Worm (Caenorhabditis elegans) whole organism, late embryonic: ENCODE results near the gene H35B03.2.
A peak's percentile ranks its signal among the peaks of the same experiment; 100 is the strongest.

Source experiments
- C08G9.2 ChIP-seq: sonication (generic microtip); optimal IDR thresholded peaks from 2 replicates; lab custom pipeline; 2016; ENCODE audit warnings: mild to moderate bottlenecking, missing genetic modification characterization, moderate library complexity, missing compliant biosample characterization
- C38D4.7 ChIP-seq: fragments of 200-800 bp; sonication (Bioruptor generic); optimal IDR thresholded peaks from 2 replicates; lab custom pipeline; 2018; ENCODE audit warnings: mild to moderate bottlenecking, missing genetic modification characterization, moderate library complexity, missing compliant biosample characterization
- F13H6.1 ChIP-seq: sonication (generic microtip); optimal IDR thresholded peaks from 2 replicates; lab custom pipeline; 2016; ENCODE audit warnings: missing genetic modification characterization, missing compliant biosample characterization
- K02D7.2 ChIP-seq: sonication (generic microtip); optimal IDR thresholded peaks from 2 replicates; lab custom pipeline; 2017; ENCODE audit warnings: mild to moderate bottlenecking, missing genetic modification characterization, missing compliant biosample characterization
- K09A11.1 ChIP-seq: sonication (generic microtip); optimal IDR thresholded peaks from 2 replicates; lab custom pipeline; 2017; ENCODE audit warnings: antibody characterized with exemption, mild to moderate bottlenecking, missing genetic modification characterization, missing compliant biosample characterization; ENCODE audit not compliant: insufficient read depth
- T23F11.4 ChIP-seq: fragments of 200-800 bp; sonication (Bioruptor generic); optimal IDR thresholded peaks from 2 replicates; lab custom pipeline; 2018; ENCODE audit warnings: mild to moderate bottlenecking, missing genetic modification characterization, missing compliant biosample characterization
- ahr-1 ChIP-seq: sonication (generic microtip); optimal IDR thresholded peaks from 2 replicates; lab custom pipeline; 2016; ENCODE audit warnings: missing genetic modification characterization, missing compliant biosample characterization
- ceh-14 ChIP-seq: sonication (generic microtip); optimal IDR thresholded peaks from 2 replicates; lab custom pipeline; 2016; ENCODE audit warnings: missing genotype, missing genetic modification characterization, missing compliant biosample characterization
- ceh-22 ChIP-seq: sonication (generic microtip); optimal IDR thresholded peaks from 2 replicates; lab custom pipeline; 2017; ENCODE audit warnings: missing biosample characterization, missing genetic modification characterization
- ceh-31 ChIP-seq: sonication (generic microtip); optimal IDR thresholded peaks from 2 replicates; lab custom pipeline; 2016; ENCODE audit warnings: missing genetic modification characterization, missing compliant biosample characterization
- ceh-45 ChIP-seq: fragments of 200-800 bp; sonication (Bioruptor generic); IDR thresholded peaks from 2 replicates; pipeline ENCODE4 v1.3.6; 2022; ENCODE audit warnings: missing genetic modification reagents, missing genetic modification characterization, missing compliant biosample characterization
- ceh-48 ChIP-seq: sonication (generic microtip); optimal IDR thresholded peaks from 2 replicates; lab custom pipeline; 2016; ENCODE audit warnings: missing genetic modification characterization, inconsistent platforms, missing compliant biosample characterization
- ceh-6 ChIP-seq: fragments of 200-800 bp; sonication (Bioruptor generic); optimal IDR thresholded peaks from 2 replicates; lab custom pipeline; 2018; ENCODE audit warnings: mild to moderate bottlenecking, missing genetic modification characterization, missing compliant biosample characterization
- ceh-9 ChIP-seq: sonication (generic microtip); optimal IDR thresholded peaks from 2 replicates; lab custom pipeline; 2016; ENCODE audit warnings: mild to moderate bottlenecking, missing genetic modification characterization, inconsistent platforms, missing compliant biosample characterization
- che-1 ChIP-seq: sonication (generic microtip); optimal IDR thresholded peaks from 2 replicates; lab custom pipeline; 2016; ENCODE audit warnings: mild to moderate bottlenecking, missing genetic modification characterization, missing compliant biosample characterization
- elt-2 ChIP-seq: sonication (generic microtip); optimal IDR thresholded peaks from 2 replicates; lab custom pipeline; 2016; ENCODE audit warnings: missing genetic modification reagents, missing genetic modification characterization, missing compliant biosample characterization
- elt-4 ChIP-seq: sonication (generic microtip); optimal IDR thresholded peaks from 2 replicates; lab custom pipeline; 2016; ENCODE audit warnings: missing genetic modification characterization, missing compliant biosample characterization
- fkh-10 ChIP-seq: fragments of 150-350 bp; optimal IDR thresholded peaks from 2 replicates; lab custom pipeline; 2014; ENCODE audit warnings: missing biosample characterization, missing genetic modification reagents, missing genetic modification characterization
- fkh-6 ChIP-seq: sonication (generic microtip); optimal IDR thresholded peaks from 2 replicates; lab custom pipeline; 2016; ENCODE audit warnings: missing genetic modification characterization, missing compliant biosample characterization
- hlh-13 ChIP-seq: fragments of 200-800 bp; sonication (Bioruptor generic); optimal IDR thresholded peaks from 2 replicates; lab custom pipeline; 2018; ENCODE audit warnings: mild to moderate bottlenecking, missing genetic modification characterization, missing compliant biosample characterization
- hlh-6 ChIP-seq: sonication (generic microtip); optimal IDR thresholded peaks from 2 replicates; lab custom pipeline; 2016; ENCODE audit warnings: missing genotype, missing genetic modification characterization, missing compliant biosample characterization
- hlh-8 ChIP-seq: sonication (generic microtip); optimal IDR thresholded peaks from 2 replicates; lab custom pipeline; 2016; ENCODE audit warnings: missing genotype, missing genetic modification characterization, missing compliant biosample characterization
- lim-6 ChIP-seq: sonication (generic microtip); optimal IDR thresholded peaks from 2 replicates; lab custom pipeline; 2016; ENCODE audit warnings: missing genetic modification characterization, missing compliant biosample characterization
- mec-3 ChIP-seq: sonication (generic microtip); optimal IDR thresholded peaks from 2 replicates; lab custom pipeline; 2016; ENCODE audit warnings: borderline replicate concordance, missing genetic modification characterization, missing compliant biosample characterization
- nfya-1 ChIP-seq: sonication (generic microtip); optimal IDR thresholded peaks from 2 replicates; lab custom pipeline; 2017; ENCODE audit warnings: missing genetic modification characterization, mild to moderate bottlenecking, missing compliant biosample characterization, antibody characterized with exemption, moderate library complexity
- nhr-11 ChIP-seq: fragments of 150-350 bp; optimal IDR thresholded peaks from 2 replicates; lab custom pipeline; 2014; ENCODE audit warnings: missing biosample characterization, missing genetic modification characterization
- nhr-232 ChIP-seq: sonication (generic microtip); optimal IDR thresholded peaks from 2 replicates; lab custom pipeline; 2016; ENCODE audit warnings: missing genetic modification characterization, missing compliant biosample characterization
- pat-9 ChIP-seq: fragments of 200-800 bp; sonication (Bioruptor generic); optimal IDR thresholded peaks from 2 replicates; lab custom pipeline; 2018; ENCODE audit warnings: mild to moderate bottlenecking, missing genetic modification characterization, moderate library complexity, missing compliant biosample characterization
- pha-4 ChIP-seq: fragments of 150-350 bp; optimal IDR thresholded peaks from 2 replicates; lab custom pipeline; 2018; ENCODE audit warnings: missing biosample characterization, missing genetic modification reagents, missing genetic modification characterization
- pros-1 ChIP-seq: fragments of 150-350 bp; optimal IDR thresholded peaks from 2 replicates; lab custom pipeline; 2014; ENCODE audit warnings: missing biosample characterization, missing genetic modification reagents, missing genetic modification characterization
- sox-4 ChIP-seq: sonication (generic microtip); optimal IDR thresholded peaks from 2 replicates; lab custom pipeline; 2017; ENCODE audit warnings: mild to moderate bottlenecking, missing genetic modification characterization, inconsistent platforms, missing compliant biosample characterization
- syd-9 ChIP-seq: sonication (generic microtip); optimal IDR thresholded peaks from 2 replicates; lab custom pipeline; 2016; ENCODE audit warnings: mild to moderate bottlenecking, missing genetic modification characterization, moderate library complexity, missing compliant biosample characterization
- tbx-2 ChIP-seq: sonication (generic microtip); optimal IDR thresholded peaks from 2 replicates; lab custom pipeline; 2016; ENCODE audit warnings: missing genetic modification characterization, missing compliant biosample characterization
- ztf-16 ChIP-seq: sonication (generic microtip); optimal IDR thresholded peaks from 2 replicates; lab custom pipeline; 2017; ENCODE audit warnings: missing genetic modification characterization, missing compliant biosample characterization

H35B03.2 gene

DNA sequence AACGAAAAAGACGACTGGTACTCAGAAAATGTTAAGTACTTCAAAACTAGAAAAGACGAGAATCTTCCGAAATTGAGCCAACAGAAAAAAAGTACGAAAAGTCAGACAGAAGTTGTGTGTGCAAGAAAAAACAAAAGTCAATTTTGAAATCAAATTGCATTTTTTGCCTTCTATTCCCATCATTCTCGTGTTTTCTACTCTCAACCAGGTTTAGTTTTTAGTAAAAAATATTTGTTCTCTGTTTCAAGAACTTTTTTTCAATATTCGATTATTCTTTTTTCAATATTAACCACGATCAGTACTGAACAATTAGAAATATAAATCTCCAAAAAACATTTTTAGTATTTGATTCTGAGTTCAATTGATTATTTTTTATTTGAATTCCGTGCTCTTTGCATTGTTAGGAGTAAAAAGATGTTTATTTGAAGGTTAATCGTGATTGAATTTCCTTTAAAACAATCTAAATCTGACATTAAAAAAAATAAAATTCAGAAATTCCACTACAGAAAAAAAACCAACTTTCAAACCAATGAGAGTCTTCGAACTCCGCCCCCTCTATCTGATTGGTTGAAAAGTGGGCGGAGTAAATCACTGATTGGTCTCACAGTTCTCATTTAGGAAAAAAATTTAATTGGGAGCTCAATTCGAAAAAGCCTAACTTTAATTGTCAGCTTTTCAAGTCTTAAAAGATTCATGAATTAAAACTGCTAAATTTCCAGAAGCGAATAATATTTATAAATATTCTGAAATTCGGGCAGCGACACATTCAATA lies 15.9 kb downstream of the H35B03.2 start:
- TF ChIP-seq nfya-1 (tag; lab: Kevin White, UChicago) (peak; percentile 97), ceh-48 (tag; lab: Kevin White, UChicago) (no peak), che-1 (tag; lab: Kevin White, UChicago) (no peak)

DNA sequence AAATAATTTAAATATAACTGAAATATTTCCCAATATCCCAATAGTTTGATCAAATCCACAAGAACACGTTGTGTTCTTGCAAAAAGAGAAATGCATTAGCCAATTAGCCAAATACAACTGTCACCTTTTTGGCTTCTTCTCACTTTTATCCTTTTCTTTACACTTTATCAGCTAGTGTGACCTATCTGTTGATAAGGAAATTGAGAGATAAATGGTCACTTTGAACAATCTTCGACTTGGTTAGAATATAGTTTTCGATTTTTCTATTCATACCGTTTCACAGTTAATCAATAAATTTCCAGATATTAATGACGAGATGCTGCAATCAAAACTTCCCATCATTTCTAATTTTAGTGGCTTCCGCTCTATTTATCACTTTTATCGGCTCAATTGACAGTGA lies 22.7 kb downstream of the H35B03.2 start, which contains the start of gene C55C3.1:
Gene C55C3.1, plus strand, starts transcription at position 301 of the 400 bp plus-strand sequence.
- TF ChIP-seq C08G9.2, result no peak
- no peak for TF ChIP-seq ceh-48 (tag; lab: Kevin White, UChicago)
- TF ChIP-seq elt-2 (tag; lab: Kevin White, UChicago), result peak; percentile 20
- no peak for TF ChIP-seq F13H6.1 (tag; lab: Kevin White, UChicago)
- no peak for TF ChIP-seq sox-4 (tag; lab: Kevin White, UChicago)

DNA sequence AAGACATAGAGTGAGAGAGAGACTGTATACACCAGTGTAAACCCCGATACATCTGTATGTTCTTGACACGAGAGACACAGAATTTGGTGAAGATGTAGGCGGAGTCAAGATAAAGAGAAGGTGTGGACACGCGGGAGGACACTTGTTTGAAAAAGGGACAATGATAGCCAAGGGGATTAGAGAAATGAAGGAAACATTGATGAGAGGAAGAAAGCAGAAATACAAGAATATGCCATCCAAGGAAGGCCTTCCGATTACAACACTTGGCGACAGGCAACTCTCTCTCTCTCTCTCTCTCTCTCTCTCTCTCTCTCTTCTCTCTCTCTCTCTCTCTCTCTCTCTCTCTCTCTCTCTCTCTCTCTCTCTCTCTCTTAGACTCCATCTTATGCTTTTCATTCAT lies 24.9 kb downstream of the H35B03.2 start:
- TF ChIP-seq syd-9 (no peak), ceh-14 (tag; lab: Kevin White, UChicago) (no peak), hlh-13 (GFP tag; lab: Kevin White, UChicago) (no peak), lim-6 (tag; lab: Kevin White, UChicago) (no peak), tbx-2 (tag; lab: Kevin White, UChicago) (no peak), hlh-6 (tag; lab: Kevin White, UChicago) (no peak), ceh-6 (GFP tag; lab: Kevin White, UChicago) (no peak), ceh-31 (no peak), fkh-10 (GFP tag; lab: Kevin White, UChicago) (no peak), ceh-22 (tag; lab: Kevin White, UChicago) (no peak), ceh-9 (no peak), ceh-45 (GFP tag; lab: Robert Waterston, UW) (no peak), nhr-232 (no peak), elt-4 (tag; lab: Kevin White, UChicago) (no peak), mec-3 (tag; lab: Kevin White, UChicago) (no peak)

- TF ChIP-seq ceh-31 (no peak), fkh-6 (tag; lab: Kevin White, UChicago) (no peak)
These were observed 27.6 kb downstream of the H35B03.2 start for ce11 chrIV:5703917-5704316.

- TF ChIP-seq tbx-2 (tag; lab: Kevin White, UChicago) (no peak), pros-1 (no peak), nhr-11 (tag; lab: Kevin White, UChicago) (no peak), ztf-16 (tag; lab: Kevin White, UChicago) (no peak), C38D4.7 (GFP tag; lab: Kevin White, UChicago) (no peak), pat-9 (tag; lab: Kevin White, UChicago) (no peak), K02D7.2 (no peak), ceh-22 (tag; lab: Kevin White, UChicago) (no peak), pha-4 (tag; lab: Kevin White, UChicago) (no peak), T23F11.4 (GFP tag; lab: Kevin White, UChicago) (no peak), hlh-8 (no peak), K09A11.1 (no peak), ceh-48 (tag; lab: Kevin White, UChicago) (no peak), hlh-6 (tag; lab: Kevin White, UChicago) (no peak), ahr-1 (tag; lab: Kevin White, UChicago) (no peak), elt-2 (tag; lab: Kevin White, UChicago) (no peak), che-1 (tag; lab: Kevin White, UChicago) (no peak)
- TF ChIP-seq, all 69 proteins: peak for 0
These were observed 28.0 kb downstream of the H35B03.2 start, which contains the start of the genes C55C3.73 and perm-5 for ce11 chrIV:5703443-5703842. Gene C55C3.73 (minus strand): TSS chrIV:5703451. Gene perm-5 (minus strand): TSS chrIV:5703468.
